Worm (Caenorhabditis elegans): ENCODE data around the gene Y49A3A.4.
A peak's percentile ranks its signal among the peaks of the same experiment; 100 is the strongest.

Y49A3A.4 gene

ce11 chrV:14347234-14347826, 11.4 kb downstream of the Y49A3A.4 start, which contains the start of gene cept-2:
Gene cept-2 (plus strand): TSS chrV:14347766.
- peak; percentile 93 for TF ChIP-seq egl-5 (tag; optimal IDR thresholded peaks at IDR 0.05)
- no peak for TF ChIP-seq nhr-28 (tag; optimal IDR thresholded peaks at IDR 0.05)
- TF ChIP-seq elt-1 (tag; optimal IDR thresholded peaks at IDR 0.05) = peak; percentile 62
- peak; percentile 95 for TF ChIP-seq nfya-1 (tag; optimal IDR thresholded peaks at IDR 0.05; ENCODE audit: insufficient read depth)
- peak; percentile 83 for TF ChIP-seq nhr-25 (tag; optimal IDR thresholded peaks at IDR 0.05)
- peak; percentile 76 for TF ChIP-seq fkh-10 (GFP tag; optimal IDR thresholded peaks at IDR 0.05)
- no peak for TF ChIP-seq fkh-2 (tag; optimal IDR thresholded peaks at IDR 0.05)
- peak; percentile 82 for TF ChIP-seq ceh-82 (tag; optimal IDR thresholded peaks at IDR 0.05)
- no peak for TF ChIP-seq sea-2 (GFP tag; optimal IDR thresholded peaks at IDR 0.05)
- peak; percentile 68 for TF ChIP-seq nhr-11 (tag; optimal IDR thresholded peaks at IDR 0.05)
- TF ChIP-seq nhr-23 (tag; optimal IDR thresholded peaks at IDR 0.05) = peak; percentile 97
- no peak for TF ChIP-seq ama-1 (optimal IDR thresholded peaks at IDR 0.05)
- TF ChIP-seq nhr-237 (tag; optimal IDR thresholded peaks at IDR 0.05) = no peak
- no peak for TF ChIP-seq egl-27 (tag; optimal IDR thresholded peaks at IDR 0.05)
- TF ChIP-seq lsy-12 (tag; optimal IDR thresholded peaks at IDR 0.05) = peak; percentile 82
- peak; percentile 78 for TF ChIP-seq jun-1 (tag; optimal IDR thresholded peaks at IDR 0.05)
- TF ChIP-seq mml-1 (tag; optimal IDR thresholded peaks at IDR 0.05) = no peak
- peak; percentile 93 for TF ChIP-seq nhr-43 (tag; optimal IDR thresholded peaks at IDR 0.05; ENCODE audit: poor library complexity, severe bottlenecking)
- TF ChIP-seq nhr-77 (tag; optimal IDR thresholded peaks at IDR 0.05) = peak; percentile 78
- TF ChIP-seq ceh-28 (tag; optimal IDR thresholded peaks at IDR 0.05) = peak; percentile 76
- TF ChIP-seq elt-3 (tag; optimal IDR thresholded peaks at IDR 0.05) = no peak
- no peak for TF ChIP-seq aly-2 (tag; optimal IDR thresholded peaks at IDR 0.05)
- no peak for TF ChIP-seq nhr-67 (tag; optimal IDR thresholded peaks at IDR 0.05)
- peak; percentile 75 for TF ChIP-seq tbx-2 (tag; optimal IDR thresholded peaks at IDR 0.05)
- no peak for TF ChIP-seq elt-2 (tag; optimal IDR thresholded peaks at IDR 0.05)
- no peak for TF ChIP-seq ztf-4 (tag; optimal IDR thresholded peaks at IDR 0.05)
- TF ChIP-seq zag-1 (tag; optimal IDR thresholded peaks at IDR 0.05) = no peak
- TF ChIP-seq fos-1 (tag; optimal IDR thresholded peaks at IDR 0.05) = peak; percentile 30
- peak; percentile 66 for TF ChIP-seq lin-15B (tag; optimal IDR thresholded peaks at IDR 0.05)
- peak; percentile 85 for TF ChIP-seq R02D3.7 (tag; optimal IDR thresholded peaks at IDR 0.05)
- no peak for TF ChIP-seq nhr-76 (tag; optimal IDR thresholded peaks at IDR 0.05)
- no peak for TF ChIP-seq ZK546.5 (tag; optimal IDR thresholded peaks at IDR 0.05)
- no peak for TF ChIP-seq ceh-9 (tag; optimal IDR thresholded peaks at IDR 0.05)
- peak; percentile 88 for TF ChIP-seq lin-39 (tag; optimal IDR thresholded peaks at IDR 0.05)
- TF ChIP-seq unc-39 (tag; optimal IDR thresholded peaks at IDR 0.05) = no peak
- peak; percentile 95 for TF ChIP-seq pha-4 (tag; optimal IDR thresholded peaks at IDR 0.05)
- TF ChIP-seq unc-62 (GFP tag; optimal IDR thresholded peaks at IDR 0.05) = peak; percentile 63
- TF ChIP-seq daf-12 (tag; optimal IDR thresholded peaks at IDR 0.05) = peak; percentile 55
- no peak for TF ChIP-seq nhr-12 (tag; optimal IDR thresholded peaks at IDR 0.05)
- no peak for TF ChIP-seq eor-1 (tag; optimal IDR thresholded peaks at IDR 0.05)
- TF ChIP-seq mdl-1 (tag; optimal IDR thresholded peaks at IDR 0.05) = peak; percentile 34
- TF ChIP-seq pqm-1 (tag; optimal IDR thresholded peaks at IDR 0.05) = peak; percentile 20
- TF ChIP-seq ceh-16 (tag; optimal IDR thresholded peaks at IDR 0.05) = no peak
- TF ChIP-seq skn-1 (tag; optimal IDR thresholded peaks at IDR 0.05) = peak; percentile 56
- no peak for TF ChIP-seq hmg-11 (tag; optimal IDR thresholded peaks at IDR 0.05)
- peak; percentile 92 for TF ChIP-seq snpc-4 (tag; optimal IDR thresholded peaks at IDR 0.05)
- TF ChIP-seq ztf-11 (tag; optimal IDR thresholded peaks at IDR 0.05) = no peak
